Fruit fly (Drosophila melanogaster): Measurements from ENCODE around the gene cyst.

cyst gene

DNA sequence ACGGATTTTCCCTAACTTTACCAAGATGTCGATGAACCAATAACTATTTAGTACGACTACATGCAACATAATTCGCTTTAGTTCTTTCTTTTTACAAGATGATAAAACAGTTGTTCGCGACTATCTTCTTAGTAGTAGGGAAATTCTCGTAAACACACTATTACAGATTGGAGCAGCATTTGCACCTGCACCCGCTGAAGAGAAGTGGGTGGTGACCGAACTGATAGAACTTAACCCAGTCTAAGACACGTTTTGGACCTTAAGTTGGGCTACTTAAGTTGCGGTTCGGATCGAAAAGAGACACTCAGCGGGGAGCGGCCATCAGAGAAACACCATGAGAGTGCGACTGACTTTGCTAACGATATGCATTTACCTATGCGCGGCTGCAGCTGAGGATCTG is 21.4 kb downstream of the cyst start, which contains the start of gene CG13083:
Gene CG13083, plus strand, starts transcription at position 301 of the 400 bp plus-strand sequence.
- no peak for TF ChIP-seq CG4496 (GFP tag; IDR thresholded peaks at IDR 0.05)
- TF ChIP-seq Pif1B (GFP tag; optimal IDR thresholded peaks at IDR 0.05), result no peak
- TF ChIP-seq CG32121 (GFP tag; IDR thresholded peaks at IDR 0.05), result no peak
- TF ChIP-seq CG15710 (tag; optimal IDR thresholded peaks at IDR 0.05), result no peak
- no peak for TF ChIP-seq Pif1A (GFP tag; optimal IDR thresholded peaks at IDR 0.05)
- TF ChIP-seq CG17806 (tag; optimal IDR thresholded peaks at IDR 0.05), result no peak
- no peak for TF ChIP-seq Ets98B (GFP tag; IDR thresholded peaks at IDR 0.05)
- no peak for TF ChIP-seq EcR (GFP tag; optimal IDR thresholded peaks at IDR 0.05)
- no peak for TF ChIP-seq CG9948 (tag; optimal IDR thresholded peaks at IDR 0.05)
- TF ChIP-seq fd96Ca (GFP tag; IDR thresholded peaks at IDR 0.05), result no peak
- no peak for TF ChIP-seq CG8159 (tag; optimal IDR thresholded peaks at IDR 0.05)
- no peak for TF ChIP-seq rn (GFP tag; IDR thresholded peaks at IDR 0.05)
- no peak for TF ChIP-seq CG12605 (GFP tag; IDR thresholded peaks at IDR 0.05)
- no peak for TF ChIP-seq CG13204 (GFP tag; optimal IDR thresholded peaks at IDR 0.05)
- no peak for TF ChIP-seq CG10348 (GFP tag; IDR thresholded peaks at IDR 0.05)
- no peak for TF ChIP-seq CG8301 (tag; optimal IDR thresholded peaks at IDR 0.05)
- no peak for TF ChIP-seq CG34367 (tag; optimal IDR thresholded peaks at IDR 0.05)

DNA sequence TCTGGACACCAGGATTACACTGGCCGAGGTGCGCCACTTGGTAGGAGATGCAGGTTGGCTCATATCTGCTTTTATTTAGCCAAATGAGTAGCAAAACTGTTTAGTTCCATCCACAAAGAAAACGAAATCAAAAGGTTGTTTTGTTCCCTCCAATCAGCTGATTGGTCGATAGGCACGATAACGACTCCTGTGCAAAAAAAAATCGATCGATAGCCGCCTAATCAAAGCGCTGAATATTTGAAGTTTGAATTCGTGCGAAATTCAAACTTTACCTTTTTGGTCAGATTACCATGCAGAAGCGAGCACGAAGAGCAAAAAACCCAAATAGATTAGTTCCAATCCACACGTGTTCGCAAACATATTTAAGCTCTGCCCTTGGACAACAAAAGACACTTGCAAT is 24.0 kb downstream of the cyst start, which contains the start of the genes CG10195 and CG13084:
Gene CG10195, minus strand, starts transcription at position 167 of the 400 bp plus-strand sequence.
Gene CG13084, plus strand, starts transcription at position 392 of the 400 bp plus-strand sequence.
- TF ChIP-seq rn (GFP tag; IDR thresholded peaks at IDR 0.05) (no peak), Pif1B (GFP tag; optimal IDR thresholded peaks at IDR 0.05) (no peak), CG8159 (tag; optimal IDR thresholded peaks at IDR 0.05) (no peak), CG34367 (tag; optimal IDR thresholded peaks at IDR 0.05) (no peak), CG4496 (GFP tag; IDR thresholded peaks at IDR 0.05) (no peak), Pif1A (GFP tag; optimal IDR thresholded peaks at IDR 0.05) (no peak), CG10348 (GFP tag; IDR thresholded peaks at IDR 0.05) (no peak), CG15710 (tag; optimal IDR thresholded peaks at IDR 0.05) (no peak), Ets98B (GFP tag; IDR thresholded peaks at IDR 0.05) (no peak), CG12605 (GFP tag; IDR thresholded peaks at IDR 0.05) (no peak)

DNA sequence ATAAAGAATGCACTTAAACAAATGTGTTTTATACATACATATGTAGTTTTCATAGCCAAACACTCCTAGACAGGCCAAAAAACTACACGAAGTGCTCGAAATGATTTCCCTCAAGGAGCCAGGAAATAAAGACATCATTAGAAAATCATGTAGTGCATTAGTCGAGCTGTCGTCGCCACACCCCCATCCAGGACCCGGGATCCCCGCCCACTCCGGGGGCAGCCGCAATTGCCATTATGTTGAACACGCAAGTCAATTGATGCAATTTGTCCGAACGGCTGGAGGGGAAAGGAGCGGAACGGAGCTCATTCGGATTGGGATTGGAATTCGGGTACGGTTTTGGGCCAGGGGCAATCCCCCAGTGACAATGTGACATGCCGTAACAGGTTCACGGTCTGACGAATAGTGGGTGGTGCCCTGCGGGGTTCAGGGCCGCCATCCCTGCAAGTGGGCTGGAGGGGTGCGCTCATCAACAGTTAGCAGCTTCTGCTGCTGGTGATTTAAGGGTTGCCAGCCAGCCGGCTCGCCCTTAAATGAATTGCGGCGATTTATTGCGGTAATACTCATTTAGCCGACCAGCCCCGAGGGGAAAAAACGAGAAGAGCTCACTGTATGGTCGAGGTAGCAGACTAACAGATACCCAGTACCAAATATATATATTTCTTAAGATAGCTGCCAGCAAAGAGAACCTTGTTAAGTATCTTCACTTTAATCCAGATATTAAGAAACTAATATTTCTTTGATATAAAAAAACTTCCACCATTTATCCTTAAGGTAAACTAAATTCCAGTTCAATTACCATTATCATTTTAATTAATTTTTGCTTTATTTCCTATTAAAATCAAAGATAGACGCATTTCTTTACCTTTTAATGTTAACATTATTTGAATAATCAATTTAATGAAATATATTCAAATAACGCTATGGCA is 27.9 kb downstream of the cyst start:
- TF ChIP-seq CG34367 (tag; optimal IDR thresholded peaks at IDR 0.05) (no peak), CG32121 (GFP tag; IDR thresholded peaks at IDR 0.05) (no peak), rn (GFP tag; IDR thresholded peaks at IDR 0.05) (no peak), Ets98B (GFP tag; IDR thresholded peaks at IDR 0.05) (no peak), CG17806 (tag; optimal IDR thresholded peaks at IDR 0.05) (no peak), Pif1A (GFP tag; optimal IDR thresholded peaks at IDR 0.05) (no peak), CG14655 (GFP tag; optimal IDR thresholded peaks at IDR 0.05) (no peak), Snoo (tag; optimal IDR thresholded peaks at IDR 0.05) (no peak), CG15710 (tag; optimal IDR thresholded peaks at IDR 0.05) (no peak), CG9948 (tag; optimal IDR thresholded peaks at IDR 0.05) (no peak), D1 (tag; optimal IDR thresholded peaks at IDR 0.05) (no peak), EcR (GFP tag; optimal IDR thresholded peaks at IDR 0.05) (no peak), CG4496 (GFP tag; IDR thresholded peaks at IDR 0.05) (no peak)

DNA sequence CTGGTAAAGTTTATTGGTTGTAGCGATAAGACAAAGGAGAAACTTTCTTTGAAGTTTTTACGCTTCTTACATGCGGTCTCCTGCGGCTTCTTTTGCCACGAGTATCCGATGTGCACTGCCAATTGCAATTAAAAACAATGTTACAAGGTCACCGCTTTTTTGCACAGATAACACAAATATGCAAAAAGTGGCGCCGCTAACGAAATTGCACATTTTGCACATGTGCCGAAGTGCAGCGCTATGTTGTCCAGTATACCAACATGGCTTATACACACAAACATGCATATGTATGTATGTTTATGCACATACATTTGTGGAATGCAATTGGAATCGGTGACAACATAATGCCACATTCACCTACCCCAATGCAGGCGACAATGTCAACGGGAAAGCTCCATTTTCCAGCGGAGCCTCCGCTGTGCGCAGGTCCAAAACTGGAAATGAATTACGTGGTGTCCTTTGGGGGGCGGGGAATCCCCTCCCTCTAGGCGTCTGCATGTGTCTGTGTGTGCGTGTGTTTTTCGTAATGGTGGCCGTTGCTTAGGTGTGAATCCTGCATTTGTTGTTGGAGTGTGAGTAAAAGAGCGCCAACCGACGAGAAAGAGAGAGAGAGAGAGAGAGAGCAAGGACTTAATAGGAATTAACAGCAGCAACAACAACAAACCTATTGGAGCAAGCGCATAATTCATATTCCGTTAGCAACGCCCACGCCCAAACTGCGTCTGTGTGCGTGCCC is 29.1 kb downstream of the cyst start:
- TF ChIP-seq CG8301 (tag; optimal IDR thresholded peaks at IDR 0.05) (no peak), gl (tag; optimal IDR thresholded peaks at IDR 0.05) (no peak), EcR (GFP tag; optimal IDR thresholded peaks at IDR 0.05) (no peak), CG15710 (tag; optimal IDR thresholded peaks at IDR 0.05) (no peak)

DNA sequence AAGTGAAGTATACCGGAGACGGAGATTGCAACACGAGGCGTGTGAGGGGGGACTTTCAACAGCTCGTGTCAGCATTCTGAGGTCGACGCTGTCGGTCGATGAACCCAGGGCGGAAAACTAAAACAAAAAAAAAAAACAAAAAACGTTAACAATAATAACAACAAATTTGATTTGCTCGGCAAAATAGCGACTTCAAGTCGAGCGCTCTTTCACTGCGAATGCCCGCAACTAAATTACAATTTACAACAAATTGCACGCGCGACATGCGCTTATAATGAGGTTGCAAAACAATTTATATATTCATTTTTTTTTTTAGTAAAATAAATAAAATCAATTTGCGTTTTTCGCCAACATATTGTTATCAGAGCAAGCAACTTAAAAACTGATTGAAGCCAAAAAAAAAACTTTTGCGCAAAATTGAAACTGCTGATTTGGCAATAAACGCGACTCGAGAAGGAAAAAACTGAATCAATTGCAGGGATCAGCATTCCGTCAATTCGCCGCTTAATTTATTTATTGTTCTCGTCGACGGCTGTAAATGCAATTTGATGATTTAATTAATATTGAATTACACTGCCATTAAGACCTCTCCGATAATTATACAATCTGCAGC is 35.1 kb downstream of the cyst start:
- no peak for TF ChIP-seq CG8159 (tag; optimal IDR thresholded peaks at IDR 0.05)
- no peak for TF ChIP-seq gl (tag; optimal IDR thresholded peaks at IDR 0.05)
- no peak for TF ChIP-seq Pif1A (GFP tag; optimal IDR thresholded peaks at IDR 0.05)
- TF ChIP-seq CG8301 (tag; optimal IDR thresholded peaks at IDR 0.05), result no peak
- no peak for TF ChIP-seq Pif1B (GFP tag; optimal IDR thresholded peaks at IDR 0.05)
- TF ChIP-seq CG9948 (tag; optimal IDR thresholded peaks at IDR 0.05), result no peak
- TF ChIP-seq EcR (GFP tag; optimal IDR thresholded peaks at IDR 0.05), result no peak
- TF ChIP-seq CG17806 (tag; optimal IDR thresholded peaks at IDR 0.05), result no peak
- TF ChIP-seq CG4496 (GFP tag; IDR thresholded peaks at IDR 0.05), result no peak
- no peak for TF ChIP-seq CG13204 (GFP tag; optimal IDR thresholded peaks at IDR 0.05)
- no peak for TF ChIP-seq CG32121 (GFP tag; IDR thresholded peaks at IDR 0.05)
- TF ChIP-seq CG15710 (tag; optimal IDR thresholded peaks at IDR 0.05), result no peak
- TF ChIP-seq CG34367 (tag; optimal IDR thresholded peaks at IDR 0.05), result no peak
- TF ChIP-seq CG14655 (GFP tag; optimal IDR thresholded peaks at IDR 0.05), result no peak
- TF ChIP-seq CG12605 (GFP tag; IDR thresholded peaks at IDR 0.05), result no peak
- TF ChIP-seq CG10348 (GFP tag; IDR thresholded peaks at IDR 0.05), result no peak

All from whole organism, pupa.